Worm (Caenorhabditis elegans) whole organism, L2 larva: Measurements from ENCODE around the gene EGAP5.1.

Experiments used
- C34F6.9 ChIP-seq: fragments of 150-350 bp; optimal IDR thresholded peaks from 2 replicates; lab custom pipeline; 2014; ENCODE audit warnings: missing biosample characterization, missing genetic modification characterization
- F13H6.1 ChIP-seq: sonication (generic microtip); optimal IDR thresholded peaks from 2 replicates; lab custom pipeline; 2016; ENCODE audit warnings: missing genetic modification characterization, missing compliant biosample characterization
- R02D3.7 ChIP-seq: fragments of 150-350 bp; optimal IDR thresholded peaks from 2 replicates; lab custom pipeline; 2014; ENCODE audit warnings: missing biosample characterization, missing genetic modification characterization
- Y55F3AM.14 ChIP-seq: fragments of 200-800 bp; sonication (Bioruptor generic); optimal IDR thresholded peaks from 2 replicates; lab custom pipeline; 2018; ENCODE audit warnings: mild to moderate bottlenecking, missing genetic modification characterization, missing compliant biosample characterization
- ZK546.5 ChIP-seq: sonication (generic microtip); optimal IDR thresholded peaks from 2 replicates; lab custom pipeline; 2017; ENCODE audit warnings: missing biosample characterization, missing genetic modification characterization
- alr-1 ChIP-seq: fragments of 150-350 bp; optimal IDR thresholded peaks from 2 replicates; lab custom pipeline; 2014; ENCODE audit warnings: missing biosample characterization, missing genetic modification characterization
- aly-2 ChIP-seq: fragments of 150-350 bp; optimal IDR thresholded peaks from 2 replicates; lab custom pipeline; 2014; ENCODE audit warnings: missing biosample characterization, missing genetic modification characterization
- blmp-1 ChIP-seq: sonication (generic microtip); optimal IDR thresholded peaks from 2 replicates; lab custom pipeline; 2017; ENCODE audit warnings: missing genetic modification characterization, mild to moderate bottlenecking, missing compliant biosample characterization, antibody characterized with exemption, moderate library complexity; ENCODE audit not compliant: insufficient read depth
- ceh-16 ChIP-seq: fragments of 150-350 bp; optimal IDR thresholded peaks from 2 replicates; lab custom pipeline; 2014; ENCODE audit warnings: missing biosample characterization, missing genetic modification characterization
- crh-2 ChIP-seq: sonication (generic microtip); optimal IDR thresholded peaks from 2 replicates; lab custom pipeline; 2017; ENCODE audit warnings: missing biosample characterization, missing genetic modification characterization
- dmd-4 ChIP-seq: sonication (generic microtip); optimal IDR thresholded peaks from 2 replicates; lab custom pipeline; 2017; ENCODE audit warnings: missing biosample characterization, missing genetic modification characterization
- egl-27 ChIP-seq: sonication (generic microtip); optimal IDR thresholded peaks from 3 replicates; lab custom pipeline; 2017; ENCODE audit warnings: missing biosample characterization, missing genetic modification reagents, missing genetic modification characterization
- elt-3 ChIP-seq: sonication (generic microtip); optimal IDR thresholded peaks from 2 replicates; lab custom pipeline; 2017; ENCODE audit warnings: missing biosample characterization, missing genetic modification characterization
- fos-1 ChIP-seq: fragments of 150-350 bp; optimal IDR thresholded peaks from 2 replicates; lab custom pipeline; 2014; ENCODE audit warnings: missing biosample characterization, missing genetic modification characterization
- gmeb-1 ChIP-seq: fragments of 150-350 bp; optimal IDR thresholded peaks from 2 replicates; lab custom pipeline; 2014; ENCODE audit warnings: missing biosample characterization, missing genetic modification characterization
- lin-39 ChIP-seq: fragments of 150-350 bp; optimal IDR thresholded peaks from 2 replicates; lab custom pipeline; 2014; ENCODE audit warnings: missing biosample characterization, missing genetic modification reagents, missing genetic modification characterization
- lsy-2 ChIP-seq, 2 experiments: fragments of 150-350 bp in 1 of 2; sonication (generic microtip) in 1 of 2; optimal IDR thresholded peaks; 2 replicates each; lab custom pipeline; 2014 to 2017; ENCODE audit warnings: missing biosample characterization in 2 of 2, missing genetic modification characterization in 2 of 2
- mab-5 ChIP-seq: fragments of 150-350 bp; optimal IDR thresholded peaks from 2 replicates; lab custom pipeline; 2014; ENCODE audit warnings: missing biosample characterization, missing genetic modification characterization
- mbf-1 ChIP-seq: sonication (generic microtip); optimal IDR thresholded peaks from 2 replicates; lab custom pipeline; 2017; ENCODE audit warnings: missing biosample characterization, missing genetic modification characterization
- nhr-10 ChIP-seq: sonication (generic microtip); optimal IDR thresholded peaks from 2 replicates; lab custom pipeline; 2017; ENCODE audit warnings: missing biosample characterization, missing genetic modification characterization
- nhr-11 ChIP-seq: fragments of 150-350 bp; optimal IDR thresholded peaks from 2 replicates; lab custom pipeline; 2014; ENCODE audit warnings: missing biosample characterization, missing genetic modification characterization
- nhr-12 ChIP-seq: fragments of 150-350 bp; optimal IDR thresholded peaks from 2 replicates; lab custom pipeline; 2014; ENCODE audit warnings: missing biosample characterization, missing genetic modification characterization
- nhr-129 ChIP-seq: fragments of 150-350 bp; optimal IDR thresholded peaks from 2 replicates; lab custom pipeline; 2014; ENCODE audit warnings: missing biosample characterization, missing genetic modification characterization
- nhr-21 ChIP-seq: fragments of 150-350 bp; optimal IDR thresholded peaks from 2 replicates; lab custom pipeline; 2014; ENCODE audit warnings: missing biosample characterization, missing genetic modification characterization
- nhr-23 ChIP-seq: fragments of 150-350 bp; optimal IDR thresholded peaks from 2 replicates; lab custom pipeline; 2014; ENCODE audit warnings: missing biosample characterization, missing genetic modification reagents, missing genetic modification characterization
- nhr-237 ChIP-seq: fragments of 150-350 bp; optimal IDR thresholded peaks from 2 replicates; lab custom pipeline; 2014; ENCODE audit warnings: missing biosample characterization, missing genetic modification characterization
- nhr-25 ChIP-seq: fragments of 150-350 bp; sonication (generic microtip); optimal IDR thresholded peaks from 3 replicates; lab custom pipeline; 2014; ENCODE audit warnings: missing biosample characterization, missing genetic modification characterization
- nhr-6 ChIP-seq: fragments of 150-350 bp; optimal IDR thresholded peaks from 2 replicates; lab custom pipeline; 2014; ENCODE audit warnings: missing biosample characterization, missing genetic modification characterization
- nhr-77 ChIP-seq: fragments of 150-350 bp; optimal IDR thresholded peaks from 2 replicates; lab custom pipeline; 2014; ENCODE audit warnings: missing biosample characterization, missing genetic modification characterization
- peb-1 ChIP-seq: fragments of 150-350 bp; optimal IDR thresholded peaks from 2 replicates; lab custom pipeline; 2014; ENCODE audit warnings: missing biosample characterization, missing genetic modification characterization
- sem-4 ChIP-seq: fragments of 150-350 bp; optimal IDR thresholded peaks from 2 replicates; lab custom pipeline; 2014; ENCODE audit warnings: missing biosample characterization, missing genetic modification reagents, missing genetic modification characterization
- skn-1 ChIP-seq: sonication (generic microtip); optimal IDR thresholded peaks from 2 replicates; lab custom pipeline; 2017; ENCODE audit warnings: missing biosample characterization, missing genetic modification characterization
- sma-3 ChIP-seq: sonication (generic microtip); optimal IDR thresholded peaks from 2 replicates; lab custom pipeline; 2016; ENCODE audit warnings: missing genetic modification reagents, missing genetic modification characterization, missing compliant biosample characterization
- sma-9 ChIP-seq, 2 experiments: fragments of 150-350 bp in 1 of 2; sonication (generic microtip) in 1 of 2; optimal IDR thresholded peaks; 2 replicates each; lab custom pipeline; 2014 to 2016; ENCODE audit warnings: missing genetic modification characterization in 2 of 2, mild to moderate bottlenecking in 1 of 2, missing biosample characterization in 1 of 2, missing compliant biosample characterization in 1 of 2, missing genetic modification reagents in 1 of 2, moderate library complexity in 1 of 2
- unc-55 ChIP-seq: fragments of 150-350 bp; sonication (generic microtip); optimal IDR thresholded peaks from 3 replicates; lab custom pipeline; 2014; ENCODE audit warnings: missing biosample characterization, missing genetic modification reagents, missing genetic modification characterization
- zag-1 ChIP-seq: fragments of 150-350 bp; optimal IDR thresholded peaks from 2 replicates; lab custom pipeline; 2014; ENCODE audit warnings: missing biosample characterization, missing genetic modification characterization
- ztf-11 ChIP-seq: sonication (generic microtip); optimal IDR thresholded peaks from 2 replicates; lab custom pipeline; 2017; ENCODE audit warnings: missing biosample characterization, missing genetic modification characterization
- ztf-4 ChIP-seq: fragments of 150-350 bp; optimal IDR thresholded peaks from 2 replicates; lab custom pipeline; 2014; ENCODE audit warnings: missing biosample characterization, missing genetic modification characterization

Gene EGAP5.1

DNA sequence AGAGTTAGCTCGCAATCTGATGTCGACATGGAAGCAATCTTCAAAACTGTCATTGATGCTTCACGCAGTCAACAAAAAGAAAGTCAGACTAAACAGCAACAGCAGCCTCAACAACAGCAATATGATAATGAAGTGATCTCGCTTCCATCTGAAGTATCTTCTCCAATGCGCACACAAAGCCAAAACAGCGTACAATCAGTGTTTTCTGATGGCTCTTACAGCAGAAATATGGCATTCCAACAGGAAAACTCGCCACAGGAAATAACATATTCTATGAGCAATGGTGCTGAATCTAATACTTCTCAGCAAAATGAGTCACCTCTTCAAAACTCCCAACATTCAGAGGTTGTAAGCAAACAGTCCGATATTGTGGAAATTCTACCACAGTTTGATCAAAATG, 40.1 kb downstream of the EGAP5.1 start:
- TF ChIP-seq fos-1 (no peak), alr-1 (tag; lab: Kevin White, UChicago) (no peak), nhr-21 (tag; lab: Kevin White, UChicago) (no peak), C34F6.9 (tag; lab: Kevin White, UChicago) (no peak), nhr-12 (no peak), nhr-25 (tag; lab: Kevin White, UChicago) (no peak), egl-27 (no peak), mbf-1 (tag; lab: Kevin White, UChicago) (no peak), nhr-10 (tag; lab: Kevin White, UChicago) (no peak), zag-1 (tag; lab: Kevin White, UChicago) (no peak), ztf-4 (no peak), aly-2 (tag; lab: Kevin White, UChicago) (no peak)
- TF ChIP-seq, all 48 proteins: peak for 0

ce11 chrX:5205561-5205960, 42.7 kb downstream of the EGAP5.1 start, which contains the start of gene H28G03.2:
TSS of gene H28G03.2 (plus strand) at chrX:5205760.
- TF ChIP-seq unc-55 (GFP tag; lab: Kevin White, UChicago) (no peak), sma-9 (GFP tag; optimal IDR thresholded peaks at IDR 0.05; lab: Kevin White, UChicago) (peak; percentile 18), sma-9 (tag; optimal IDR thresholded peaks at IDR 0.05; lab: Kevin White, UChicago) (no peak), fos-1 (no peak), nhr-129 (peak; percentile 22)
- TF ChIP-seq, all 48 proteins: peak for 2

- TF ChIP-seq fos-1 (peak; percentile 14), gmeb-1 (tag; lab: Kevin White, UChicago) (no peak), crh-2 (tag; lab: Kevin White, UChicago) (peak; percentile 13)
- TF ChIP-seq, all 48 proteins: peak for 2
Observed at ce11 chrX:5207819-5208218, 45.0 kb downstream of the EGAP5.1 start.

DNA sequence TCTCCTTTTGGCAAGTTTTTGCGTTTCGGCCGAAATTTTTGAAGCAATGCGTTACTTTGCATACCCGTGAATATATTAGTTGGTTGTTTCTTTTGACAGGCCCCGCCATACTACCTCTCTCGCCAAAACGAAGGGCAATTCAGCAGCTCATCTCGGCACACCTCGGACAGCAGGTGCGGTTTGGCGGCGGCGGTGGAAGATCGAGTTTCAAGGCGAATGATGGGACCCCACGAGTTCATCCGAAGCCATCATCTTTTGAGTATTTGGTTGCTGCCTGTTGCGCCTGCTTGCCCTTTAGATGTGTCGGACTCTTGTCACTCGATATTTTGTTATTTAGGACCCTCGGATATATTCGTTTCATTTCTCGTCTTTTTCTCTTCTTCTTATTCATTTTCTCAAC, 45.5 kb downstream of the EGAP5.1 start:
- TF ChIP-seq elt-3 (tag; lab: Kevin White, UChicago): no peak
- TF ChIP-seq nhr-129: peak; percentile 22
- TF ChIP-seq nhr-77: no peak
- peak in 1 of 2 experiments; percentile 8 for TF ChIP-seq lsy-2 (tag; optimal IDR thresholded peaks at IDR 0.05; lab: Kevin White, UChicago)
- no peak for TF ChIP-seq nhr-23
- TF ChIP-seq alr-1 (tag; lab: Kevin White, UChicago): no peak
- peak; percentile 71 for TF ChIP-seq F13H6.1 (tag; lab: Kevin White, UChicago)
- no peak for TF ChIP-seq Y55F3AM.14 (GFP tag; lab: Kevin White, UChicago)

- TF ChIP-seq blmp-1 (peak; percentile 32), sma-9 (GFP tag; optimal IDR thresholded peaks at IDR 0.05; lab: Kevin White, UChicago) (peak; percentile 40), sma-9 (tag; optimal IDR thresholded peaks at IDR 0.05; lab: Kevin White, UChicago) (no peak), nhr-10 (tag; lab: Kevin White, UChicago) (no peak), fos-1 (peak; percentile 28), mab-5 (tag; lab: Kevin White, UChicago) (no peak), zag-1 (tag; lab: Kevin White, UChicago) (no peak)
Observed at ce11 chrX:5208831-5209230, 46.0 kb downstream of the EGAP5.1 start.

ce11 chrX:5209429-5209828, 46.6 kb downstream of the EGAP5.1 start:
- TF ChIP-seq dmd-4 (tag; lab: Kevin White, UChicago): no peak
- peak in 1 of 2 experiments; percentile 38 for TF ChIP-seq lsy-2 (tag; optimal IDR thresholded peaks at IDR 0.05; lab: Kevin White, UChicago)
- TF ChIP-seq C34F6.9 (tag; lab: Kevin White, UChicago): peak; percentile 25
- peak; percentile 59 for TF ChIP-seq F13H6.1 (tag; lab: Kevin White, UChicago)

ce11 chrX:5210524-5210923, 47.7 kb downstream of the EGAP5.1 start:
- TF ChIP-seq C34F6.9 (tag; lab: Kevin White, UChicago): peak; percentile 22
- TF ChIP-seq sma-9 (GFP tag; optimal IDR thresholded peaks at IDR 0.05; lab: Kevin White, UChicago): peak; percentile 74
- no peak for TF ChIP-seq sma-9 (tag; optimal IDR thresholded peaks at IDR 0.05; lab: Kevin White, UChicago)
- no peak for TF ChIP-seq zag-1 (tag; lab: Kevin White, UChicago)
- TF ChIP-seq peb-1 (tag; lab: Kevin White, UChicago): no peak
- no peak for TF ChIP-seq blmp-1
- TF ChIP-seq elt-3 (tag; lab: Kevin White, UChicago): no peak
- TF ChIP-seq egl-27: no peak
- TF ChIP-seq mab-5 (tag; lab: Kevin White, UChicago): no peak
- peak; percentile 72 for TF ChIP-seq F13H6.1 (tag; lab: Kevin White, UChicago)
- no peak for TF ChIP-seq Y55F3AM.14 (GFP tag; lab: Kevin White, UChicago)
- no peak for TF ChIP-seq sma-3 (GFP tag; lab: Kevin White, UChicago)
- no peak for TF ChIP-seq sem-4 (tag; lab: Kevin White, UChicago)
- TF ChIP-seq mbf-1 (tag; lab: Kevin White, UChicago): no peak
- TF ChIP-seq lin-39: no peak
- no peak for TF ChIP-seq nhr-6 (tag; lab: Kevin White, UChicago)
- TF ChIP-seq aly-2 (tag; lab: Kevin White, UChicago): no peak
- TF ChIP-seq skn-1 (tag; lab: Kevin White, UChicago): no peak
- TF ChIP-seq R02D3.7: no peak
- TF ChIP-seq nhr-11 (tag; lab: Kevin White, UChicago): no peak
- TF ChIP-seq ztf-4: peak; percentile 10
- no peak for TF ChIP-seq ztf-11 (tag; lab: Kevin White, UChicago)
- no peak for TF ChIP-seq nhr-23
- no peak for TF ChIP-seq dmd-4 (tag; lab: Kevin White, UChicago)
- no peak for TF ChIP-seq nhr-237 (tag; lab: Kevin White, UChicago)
- no peak for TF ChIP-seq alr-1 (tag; lab: Kevin White, UChicago)
- TF ChIP-seq ceh-16 (tag; lab: Kevin White, UChicago): no peak
- TF ChIP-seq ZK546.5 (tag; lab: Kevin White, UChicago): no peak
- no peak for TF ChIP-seq nhr-10 (tag; lab: Kevin White, UChicago)
